Fruit fly (Drosophila melanogaster): ENCODE results near the gene Utx.

DNA sequence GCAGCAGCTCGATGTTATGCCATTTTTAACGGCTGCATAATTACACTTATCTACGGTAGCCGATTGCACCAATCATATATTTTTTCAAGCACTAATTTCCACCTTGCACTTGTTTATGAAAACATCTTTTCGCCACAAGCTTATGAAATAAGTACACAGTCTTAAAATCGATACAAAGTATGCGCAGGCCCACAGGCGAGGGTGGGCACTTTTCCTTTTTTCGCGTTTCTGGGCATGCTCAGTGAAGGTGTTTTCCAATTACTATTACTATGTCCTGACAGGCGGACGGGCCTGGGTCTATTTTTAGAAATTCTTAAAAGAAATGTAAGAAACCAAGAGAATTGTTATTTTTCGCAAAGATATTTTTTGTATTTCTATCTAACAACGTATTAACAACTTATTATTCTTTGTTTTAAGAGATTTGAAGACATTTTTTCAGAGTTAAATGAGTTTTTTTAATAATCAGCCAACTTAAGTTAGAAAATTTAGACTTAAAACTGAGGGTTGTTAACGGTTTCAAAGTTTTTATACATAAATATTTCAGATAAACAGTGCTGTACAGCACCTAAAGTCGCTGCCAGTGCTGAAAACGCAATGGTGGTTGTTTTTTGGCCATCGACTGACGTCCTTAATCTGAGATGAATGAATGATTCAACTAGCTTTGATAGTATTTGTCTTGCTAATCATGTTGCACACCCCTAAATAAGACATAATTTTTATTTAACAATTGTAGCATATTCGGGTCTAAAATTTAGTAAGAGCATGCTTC is 32.2 kb upstream of the Utx start, which contains the start of gene Cdk5alpha:
- TF ChIP-seq psq (optimal IDR thresholded peaks at IDR 0.05), result no peak
- TF ChIP-seq Dll (optimal IDR thresholded peaks at IDR 0.05), result no peak
- no peak for TF ChIP-seq usp (GFP tag; optimal IDR thresholded peaks at IDR 0.05)
- no peak for TF ChIP-seq pan (optimal IDR thresholded peaks at IDR 0.05)
